Worm (Caenorhabditis elegans): ENCODE data around the gene T05A8.6.

Gene T05A8.6

ce11 chrII:2719212-2719611, 20.3 kb downstream of the T05A8.6 start:
- TF ChIP-seq flt-1 (GFP tag; IDR thresholded peaks at IDR 0.05) (no peak), ets-7 (tag; optimal IDR thresholded peaks at IDR 0.05) (no peak), aly-1 (tag; optimal IDR thresholded peaks at IDR 0.05) (no peak), scrt-1 (GFP tag; IDR thresholded peaks at IDR 0.05) (no peak), ama-1 (optimal IDR thresholded peaks at IDR 0.05) (no peak), hmbx-1 (tag; optimal IDR thresholded peaks at IDR 0.05) (no peak), tbx-11 (GFP tag; IDR thresholded peaks at IDR 0.05) (no peak), sea-1 (GFP tag; conservative IDR thresholded peaks at IDR 0.05) (no peak), tra-4 (tag; optimal IDR thresholded peaks at IDR 0.05) (no peak), B0310.2 (tag; optimal IDR thresholded peaks at IDR 0.05) (no peak), ceh-13 (GFP tag; optimal IDR thresholded peaks at IDR 0.05) (no peak), ceh-36 (tag; optimal IDR thresholded peaks at IDR 0.05) (no peak), hmg-4 (GFP tag; optimal IDR thresholded peaks at IDR 0.05) (no peak), hnd-1 (tag; optimal IDR thresholded peaks at IDR 0.05) (no peak)

- TF ChIP-seq ets-7 (tag; optimal IDR thresholded peaks at IDR 0.05) (no peak), tbx-11 (GFP tag; IDR thresholded peaks at IDR 0.05) (no peak), flt-1 (GFP tag; IDR thresholded peaks at IDR 0.05) (no peak), aly-1 (tag; optimal IDR thresholded peaks at IDR 0.05) (no peak), ama-1 (optimal IDR thresholded peaks at IDR 0.05) (no peak), F13C5.2 (tag; optimal IDR thresholded peaks at IDR 0.05) (no peak)
Measured at ce11 chrII:2717335-2717734, 22.2 kb downstream of the T05A8.6 start, which contains the start of gene T05A8.3. Gene T05A8.3 (minus strand): TSS chrII:2717435.

ce11 chrII:2710919-2711318, 28.6 kb downstream of the T05A8.6 start, which contains the start of gene T05A8.2:
Gene T05A8.2 (minus strand): TSS chrII:2711019.
- TF ChIP-seq hnd-1 (tag; optimal IDR thresholded peaks at IDR 0.05), result no peak
- TF ChIP-seq ceh-13 (GFP tag; optimal IDR thresholded peaks at IDR 0.05), result no peak
- TF ChIP-seq ama-1 (optimal IDR thresholded peaks at IDR 0.05), result no peak
- TF ChIP-seq sea-1 (GFP tag; conservative IDR thresholded peaks at IDR 0.05), result no peak
- no peak for TF ChIP-seq ets-7 (tag; optimal IDR thresholded peaks at IDR 0.05)
- TF ChIP-seq scrt-1 (GFP tag; IDR thresholded peaks at IDR 0.05), result no peak
- TF ChIP-seq hmbx-1 (tag; optimal IDR thresholded peaks at IDR 0.05), result no peak
- no peak for TF ChIP-seq aly-1 (tag; optimal IDR thresholded peaks at IDR 0.05)
- no peak for TF ChIP-seq tra-4 (tag; optimal IDR thresholded peaks at IDR 0.05)
- TF ChIP-seq hmg-4 (GFP tag; optimal IDR thresholded peaks at IDR 0.05), result no peak
- TF ChIP-seq flt-1 (GFP tag; IDR thresholded peaks at IDR 0.05), result no peak
- no peak for TF ChIP-seq ceh-36 (tag; optimal IDR thresholded peaks at IDR 0.05)
- no peak for TF ChIP-seq B0310.2 (tag; optimal IDR thresholded peaks at IDR 0.05)
- no peak for TF ChIP-seq tbx-11 (GFP tag; IDR thresholded peaks at IDR 0.05)
- TF ChIP-seq F13C5.2 (tag; optimal IDR thresholded peaks at IDR 0.05), result no peak
- no peak for TF ChIP-seq pes-1 (GFP tag; IDR thresholded peaks at IDR 0.05)

ce11 chrII:2709942-2710341, 29.6 kb downstream of the T05A8.6 start, which contains the start of gene T05A8.1:
Gene T05A8.1 (minus strand): TSS chrII:2710042.
- TF ChIP-seq F13C5.2 (tag; optimal IDR thresholded peaks at IDR 0.05) (no peak), sea-1 (GFP tag; conservative IDR thresholded peaks at IDR 0.05) (no peak), scrt-1 (GFP tag; IDR thresholded peaks at IDR 0.05) (no peak), aly-1 (tag; optimal IDR thresholded peaks at IDR 0.05) (no peak), hmbx-1 (tag; optimal IDR thresholded peaks at IDR 0.05) (no peak), ceh-13 (GFP tag; optimal IDR thresholded peaks at IDR 0.05) (no peak), hmg-4 (GFP tag; optimal IDR thresholded peaks at IDR 0.05) (no peak), ceh-36 (tag; optimal IDR thresholded peaks at IDR 0.05) (no peak), tbx-37 (GFP tag; conservative IDR thresholded peaks at IDR 0.05) (no peak), ets-7 (tag; optimal IDR thresholded peaks at IDR 0.05) (no peak), tra-4 (tag; optimal IDR thresholded peaks at IDR 0.05) (no peak), flt-1 (GFP tag; IDR thresholded peaks at IDR 0.05) (no peak), tbx-11 (GFP tag; IDR thresholded peaks at IDR 0.05) (no peak), B0310.2 (tag; optimal IDR thresholded peaks at IDR 0.05) (no peak), ama-1 (optimal IDR thresholded peaks at IDR 0.05) (no peak), pes-1 (GFP tag; IDR thresholded peaks at IDR 0.05) (no peak), hnd-1 (tag; optimal IDR thresholded peaks at IDR 0.05) (no peak)

ce11 chrII:2707872-2708271, 31.6 kb downstream of the T05A8.6 start, which contains the start of gene Y47G7B.2:
Gene Y47G7B.2 (minus strand): TSS chrII:2708014.
- TF ChIP-seq sea-1 (GFP tag; conservative IDR thresholded peaks at IDR 0.05) (no peak), hmg-4 (GFP tag; optimal IDR thresholded peaks at IDR 0.05) (no peak), ama-1 (optimal IDR thresholded peaks at IDR 0.05) (no peak), pes-1 (GFP tag; IDR thresholded peaks at IDR 0.05) (no peak), ets-7 (tag; optimal IDR thresholded peaks at IDR 0.05) (no peak), hmbx-1 (tag; optimal IDR thresholded peaks at IDR 0.05) (no peak), F13C5.2 (tag; optimal IDR thresholded peaks at IDR 0.05) (no peak), tbx-37 (GFP tag; conservative IDR thresholded peaks at IDR 0.05) (no peak), ceh-13 (GFP tag; optimal IDR thresholded peaks at IDR 0.05) (no peak), hnd-1 (tag; optimal IDR thresholded peaks at IDR 0.05) (no peak), tbx-11 (GFP tag; IDR thresholded peaks at IDR 0.05) (no peak), tra-4 (tag; optimal IDR thresholded peaks at IDR 0.05) (no peak), scrt-1 (GFP tag; IDR thresholded peaks at IDR 0.05) (no peak), B0310.2 (tag; optimal IDR thresholded peaks at IDR 0.05) (no peak), ceh-36 (tag; optimal IDR thresholded peaks at IDR 0.05) (no peak), aly-1 (tag; optimal IDR thresholded peaks at IDR 0.05) (no peak)

- TF ChIP-seq F13C5.2 (tag; optimal IDR thresholded peaks at IDR 0.05) (no peak), ama-1 (optimal IDR thresholded peaks at IDR 0.05) (no peak), sea-1 (GFP tag; conservative IDR thresholded peaks at IDR 0.05) (no peak), B0310.2 (tag; optimal IDR thresholded peaks at IDR 0.05) (no peak), hmg-4 (GFP tag; optimal IDR thresholded peaks at IDR 0.05) (no peak), flt-1 (GFP tag; IDR thresholded peaks at IDR 0.05) (no peak), scrt-1 (GFP tag; IDR thresholded peaks at IDR 0.05) (no peak), aly-1 (tag; optimal IDR thresholded peaks at IDR 0.05) (no peak), tbx-11 (GFP tag; IDR thresholded peaks at IDR 0.05) (no peak), ets-7 (tag; optimal IDR thresholded peaks at IDR 0.05) (no peak), ceh-13 (GFP tag; optimal IDR thresholded peaks at IDR 0.05) (no peak), ceh-36 (tag; optimal IDR thresholded peaks at IDR 0.05) (no peak)
Measured at ce11 chrII:2705200-2705599, 34.3 kb downstream of the T05A8.6 start, which contains the start of gene srh-128. Gene srh-128 (minus strand): TSS chrII:2705300.

ce11 chrII:2702757-2703156, 36.8 kb downstream of the T05A8.6 start, which contains the start of gene sri-60:
Gene sri-60 (minus strand): TSS chrII:2702857.
- TF ChIP-seq ama-1 (optimal IDR thresholded peaks at IDR 0.05) (no peak), tbx-37 (GFP tag; conservative IDR thresholded peaks at IDR 0.05) (no peak), aly-1 (tag; optimal IDR thresholded peaks at IDR 0.05) (no peak), scrt-1 (GFP tag; IDR thresholded peaks at IDR 0.05) (no peak), F13C5.2 (tag; optimal IDR thresholded peaks at IDR 0.05) (no peak), hnd-1 (tag; optimal IDR thresholded peaks at IDR 0.05) (no peak), pes-1 (GFP tag; IDR thresholded peaks at IDR 0.05) (no peak), hmbx-1 (tag; optimal IDR thresholded peaks at IDR 0.05) (no peak), ceh-36 (tag; optimal IDR thresholded peaks at IDR 0.05) (no peak), flt-1 (GFP tag; IDR thresholded peaks at IDR 0.05) (no peak), hmg-4 (GFP tag; optimal IDR thresholded peaks at IDR 0.05) (no peak), sea-1 (GFP tag; conservative IDR thresholded peaks at IDR 0.05) (no peak), ceh-13 (GFP tag; optimal IDR thresholded peaks at IDR 0.05) (no peak), tra-4 (tag; optimal IDR thresholded peaks at IDR 0.05) (no peak), B0310.2 (tag; optimal IDR thresholded peaks at IDR 0.05) (no peak), tbx-11 (GFP tag; IDR thresholded peaks at IDR 0.05) (no peak), ets-7 (tag; optimal IDR thresholded peaks at IDR 0.05) (no peak)
